Worm (Caenorhabditis elegans) whole organism, late embryonic: Measurements from ENCODE around the gene his-62.
A peak's percentile ranks its signal among the peaks of the same experiment; 100 is the strongest.

Experiments used
- F13H6.1 ChIP-seq: sonication (generic microtip); optimal IDR thresholded peaks from 2 replicates; lab custom pipeline; 2016; ENCODE audit warnings: missing genetic modification characterization, missing compliant biosample characterization
- K02D7.2 ChIP-seq: sonication (generic microtip); optimal IDR thresholded peaks from 2 replicates; lab custom pipeline; 2017; ENCODE audit warnings: mild to moderate bottlenecking, missing genetic modification characterization, missing compliant biosample characterization
- K09A11.1 ChIP-seq: sonication (generic microtip); optimal IDR thresholded peaks from 2 replicates; lab custom pipeline; 2017; ENCODE audit warnings: antibody characterized with exemption, mild to moderate bottlenecking, missing genetic modification characterization, missing compliant biosample characterization; ENCODE audit not compliant: insufficient read depth
- T23F11.4 ChIP-seq: fragments of 200-800 bp; sonication (Bioruptor generic); optimal IDR thresholded peaks from 2 replicates; lab custom pipeline; 2018; ENCODE audit warnings: mild to moderate bottlenecking, missing genetic modification characterization, missing compliant biosample characterization
- ceh-14 ChIP-seq: sonication (generic microtip); optimal IDR thresholded peaks from 2 replicates; lab custom pipeline; 2016; ENCODE audit warnings: missing genotype, missing genetic modification characterization, missing compliant biosample characterization
- ceh-22 ChIP-seq: sonication (generic microtip); optimal IDR thresholded peaks from 2 replicates; lab custom pipeline; 2017; ENCODE audit warnings: missing biosample characterization, missing genetic modification characterization
- ceh-24 ChIP-seq: sonication (generic microtip); optimal IDR thresholded peaks from 2 replicates; lab custom pipeline; 2016; ENCODE audit warnings: mild to moderate bottlenecking, missing genetic modification characterization, missing compliant biosample characterization
- ceh-30 ChIP-seq: fragments of 150-350 bp; optimal IDR thresholded peaks from 2 replicates; lab custom pipeline; 2014; ENCODE audit warnings: missing biosample characterization, missing genetic modification characterization
- ceh-31 ChIP-seq: sonication (generic microtip); optimal IDR thresholded peaks from 2 replicates; lab custom pipeline; 2016; ENCODE audit warnings: missing genetic modification characterization, missing compliant biosample characterization
- ceh-34 ChIP-seq: sonication (generic microtip); optimal IDR thresholded peaks from 2 replicates; lab custom pipeline; 2016; ENCODE audit warnings: mild to moderate bottlenecking, missing genetic modification characterization, missing compliant biosample characterization
- ceh-45 ChIP-seq: fragments of 200-800 bp; sonication (Bioruptor generic); IDR thresholded peaks from 2 replicates; pipeline ENCODE4 v1.3.6; 2022; ENCODE audit warnings: missing genetic modification reagents, missing genetic modification characterization, missing compliant biosample characterization
- ceh-9 ChIP-seq: sonication (generic microtip); optimal IDR thresholded peaks from 2 replicates; lab custom pipeline; 2016; ENCODE audit warnings: mild to moderate bottlenecking, missing genetic modification characterization, inconsistent platforms, missing compliant biosample characterization
- dmd-4 ChIP-seq: sonication (generic microtip); optimal IDR thresholded peaks from 2 replicates; lab custom pipeline; 2016; ENCODE audit warnings: borderline replicate concordance, missing genetic modification characterization, missing compliant biosample characterization
- elt-2 ChIP-seq: sonication (generic microtip); optimal IDR thresholded peaks from 2 replicates; lab custom pipeline; 2016; ENCODE audit warnings: missing genetic modification reagents, missing genetic modification characterization, missing compliant biosample characterization
- ets-4 ChIP-seq: sonication (generic microtip); optimal IDR thresholded peaks from 2 replicates; lab custom pipeline; 2016; ENCODE audit warnings: missing genetic modification characterization, missing compliant biosample characterization
- eyg-1 ChIP-seq: sonication (generic microtip); optimal IDR thresholded peaks from 2 replicates; lab custom pipeline; 2016; ENCODE audit warnings: missing genotype, missing genetic modification characterization, missing compliant biosample characterization
- fax-1 ChIP-seq: sonication (generic microtip); optimal IDR thresholded peaks from 2 replicates; lab custom pipeline; 2016; ENCODE audit warnings: missing genotype, missing genetic modification characterization, missing compliant biosample characterization
- fkh-10 ChIP-seq: fragments of 150-350 bp; optimal IDR thresholded peaks from 2 replicates; lab custom pipeline; 2014; ENCODE audit warnings: missing biosample characterization, missing genetic modification reagents, missing genetic modification characterization
- hlh-13 ChIP-seq: fragments of 200-800 bp; sonication (Bioruptor generic); optimal IDR thresholded peaks from 2 replicates; lab custom pipeline; 2018; ENCODE audit warnings: mild to moderate bottlenecking, missing genetic modification characterization, missing compliant biosample characterization
- hlh-15 ChIP-seq: sonication (generic microtip); optimal IDR thresholded peaks from 2 replicates; lab custom pipeline; 2016; ENCODE audit warnings: missing genetic modification characterization, missing compliant biosample characterization
- hlh-30 ChIP-seq: sonication (generic microtip); optimal IDR thresholded peaks from 2 replicates; lab custom pipeline; 2017; ENCODE audit warnings: antibody characterized with exemption, missing genetic modification characterization, missing compliant biosample characterization; ENCODE audit not compliant: insufficient read depth
- hlh-8 ChIP-seq: sonication (generic microtip); optimal IDR thresholded peaks from 2 replicates; lab custom pipeline; 2016; ENCODE audit warnings: missing genotype, missing genetic modification characterization, missing compliant biosample characterization
- nhr-232 ChIP-seq: sonication (generic microtip); optimal IDR thresholded peaks from 2 replicates; lab custom pipeline; 2016; ENCODE audit warnings: missing genetic modification characterization, missing compliant biosample characterization
- pag-3 ChIP-seq: sonication (generic microtip); optimal IDR thresholded peaks from 2 replicates; lab custom pipeline; 2016; ENCODE audit warnings: missing compliant biosample characterization, missing genetic modification characterization, borderline replicate concordance
- pat-9 ChIP-seq: fragments of 200-800 bp; sonication (Bioruptor generic); optimal IDR thresholded peaks from 2 replicates; lab custom pipeline; 2018; ENCODE audit warnings: mild to moderate bottlenecking, missing genetic modification characterization, moderate library complexity, missing compliant biosample characterization
- pax-1 ChIP-seq: fragments of 150-350 bp; optimal IDR thresholded peaks from 2 replicates; lab custom pipeline; 2014; ENCODE audit warnings: missing biosample characterization, missing genetic modification characterization
- pha-4 ChIP-seq: fragments of 150-350 bp; optimal IDR thresholded peaks from 2 replicates; lab custom pipeline; 2018; ENCODE audit warnings: missing biosample characterization, missing genetic modification reagents, missing genetic modification characterization
- pqm-1 ChIP-seq: sonication (generic microtip); optimal IDR thresholded peaks from 2 replicates; lab custom pipeline; 2016; ENCODE audit warnings: missing genetic modification characterization, missing compliant biosample characterization
- pros-1 ChIP-seq: fragments of 150-350 bp; optimal IDR thresholded peaks from 2 replicates; lab custom pipeline; 2014; ENCODE audit warnings: missing biosample characterization, missing genetic modification reagents, missing genetic modification characterization
- rnt-1 ChIP-seq: sonication (generic microtip); optimal IDR thresholded peaks from 2 replicates; lab custom pipeline; 2016; ENCODE audit warnings: missing genetic modification characterization, missing compliant biosample characterization
- sox-4 ChIP-seq: sonication (generic microtip); optimal IDR thresholded peaks from 2 replicates; lab custom pipeline; 2017; ENCODE audit warnings: mild to moderate bottlenecking, missing genetic modification characterization, inconsistent platforms, missing compliant biosample characterization
- tbx-2 ChIP-seq: sonication (generic microtip); optimal IDR thresholded peaks from 2 replicates; lab custom pipeline; 2016; ENCODE audit warnings: missing genetic modification characterization, missing compliant biosample characterization
- unc-86 ChIP-seq: sonication (generic microtip); optimal IDR thresholded peaks from 2 replicates; lab custom pipeline; 2016; ENCODE audit warnings: missing genetic modification characterization, missing compliant biosample characterization
- zip-5 ChIP-seq: sonication (generic microtip); optimal IDR thresholded peaks from 2 replicates; lab custom pipeline; 2016; ENCODE audit warnings: missing genetic modification characterization, missing compliant biosample characterization

his-62 gene

ce11 chrIV:7486201-7486947, at the start of gene his-62, which contains the start of gene his-61 (continued):
- no peak for TF ChIP-seq hlh-15
- peak; percentile 66; the same call in 1 of the 2 replicates for TF ChIP-seq ceh-45 (GFP tag; lab: Robert Waterston, UW)
- no peak for TF ChIP-seq ceh-9 (tag; lab: Kevin White, UChicago)
- TF ChIP-seq eyg-1 (tag; lab: Kevin White, UChicago), result no peak
- TF ChIP-seq pha-4, result no peak
- no peak for TF ChIP-seq ceh-24 (tag; lab: Kevin White, UChicago)
- no peak for TF ChIP-seq K02D7.2 (tag; lab: Kevin White, UChicago)
- no peak for TF ChIP-seq zip-5 (tag; lab: Kevin White, UChicago)
- TF ChIP-seq rnt-1 (tag; lab: Kevin White, UChicago), result peak; percentile 65
- peak; percentile 65 for TF ChIP-seq unc-86
- no peak for TF ChIP-seq hlh-30
- no peak for TF ChIP-seq ceh-30 (tag; lab: Kevin White, UChicago)
- no peak for TF ChIP-seq fax-1 (tag; lab: Kevin White, UChicago)
- no peak for TF ChIP-seq hlh-8 (tag; lab: Kevin White, UChicago)
- TF ChIP-seq pqm-1 (tag; lab: Kevin White, UChicago), result no peak
- no peak for TF ChIP-seq nhr-232
- TF ChIP-seq tbx-2 (tag; lab: Kevin White, UChicago), result peak; percentile 88
- TF ChIP-seq pag-3 (tag; lab: Kevin White, UChicago), result no peak

ce11 chrIV:7439377-7439776, 47.0 kb upstream of the his-62 start:
- TF ChIP-seq ceh-31 (tag; lab: Kevin White, UChicago) (no peak), hlh-13 (no peak), zip-5 (tag; lab: Kevin White, UChicago) (no peak), sox-4 (tag; lab: Kevin White, UChicago) (no peak), pros-1 (tag; lab: Kevin White, UChicago) (no peak), ets-4 (tag; lab: Kevin White, UChicago) (no peak), unc-86 (no peak), nhr-232 (no peak), ceh-22 (tag; lab: Kevin White, UChicago) (no peak), pha-4 (no peak), hlh-8 (tag; lab: Kevin White, UChicago) (no peak), ceh-34 (tag; lab: Kevin White, UChicago) (no peak), ceh-24 (tag; lab: Kevin White, UChicago) (no peak), K09A11.1 (tag; lab: Kevin White, UChicago) (no peak), pat-9 (tag; lab: Kevin White, UChicago) (no peak), F13H6.1 (tag; lab: Kevin White, UChicago) (no peak)

ce11 chrIV:7440238-7440637, 46.1 kb upstream of the his-62 start:
- TF ChIP-seq nhr-232 (no peak), elt-2 (peak; percentile 86)

DNA sequence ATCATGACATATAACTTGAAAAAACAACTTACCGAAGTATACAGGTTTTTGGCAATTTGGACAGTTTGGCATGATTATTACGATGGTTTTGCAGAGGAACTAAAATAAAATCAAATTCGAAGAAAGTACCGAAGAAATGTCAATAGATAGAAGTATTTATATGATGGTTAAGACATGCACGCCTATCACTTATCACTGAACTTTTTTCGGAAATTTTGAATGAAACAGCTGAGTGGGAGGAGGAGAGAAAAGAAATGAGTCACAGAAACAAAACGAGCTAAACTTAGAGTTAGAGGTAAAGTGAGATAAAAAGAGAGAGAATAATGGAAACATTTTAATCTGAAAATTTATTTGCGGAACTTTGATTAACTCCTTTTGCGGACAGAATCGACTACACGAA, 41.1 kb upstream of the his-62 start, which contains the start of gene valv-1:
TSS of gene valv-1 (minus strand) at position 101 of the 400 bp plus-strand sequence.
- TF ChIP-seq K02D7.2 (tag; lab: Kevin White, UChicago) (no peak), T23F11.4 (GFP tag; lab: Kevin White, UChicago) (no peak), ceh-45 (GFP tag; lab: Robert Waterston, UW) (no peak), ceh-22 (tag; lab: Kevin White, UChicago) (no peak), ceh-14 (tag; lab: Kevin White, UChicago) (no peak), pax-1 (tag; lab: Kevin White, UChicago) (no peak), dmd-4 (tag; lab: Kevin White, UChicago) (no peak), sox-4 (tag; lab: Kevin White, UChicago) (no peak), pat-9 (tag; lab: Kevin White, UChicago) (no peak), fkh-10 (no peak)
- TF ChIP-seq, all 69 proteins: peak for 0
